Fruit fly (Drosophila melanogaster): Measurements from ENCODE around the gene CG33290.

CG33290 gene

dm6 chr3L:21533270-21533948 lies 8.8 kb upstream of the CG33290 start, which contains the start of gene Mkrn1 (continued):
- TF ChIP-seq CG13775 (GFP tag; optimal IDR thresholded peaks at IDR 0.05) (no peak), btn (GFP tag; optimal IDR thresholded peaks at IDR 0.05) (no peak), CG4854 (GFP tag; optimal IDR thresholded peaks at IDR 0.05) (no peak), pum (GFP tag; optimal IDR thresholded peaks at IDR 0.05) (no peak), CG1647 (GFP tag; optimal IDR thresholded peaks at IDR 0.05) (no peak), gem (tag; optimal IDR thresholded peaks at IDR 0.05) (no peak), az2 (GFP tag; optimal IDR thresholded peaks at IDR 0.05) (no peak), H2.0 (GFP tag; IDR thresholded peaks at IDR 0.05) (no peak), CG12659 (GFP tag; optimal IDR thresholded peaks at IDR 0.05) (peak; percentile 35), inv (GFP tag; IDR thresholded peaks at IDR 0.05; ENCODE audit: partially characterized antibody) (peak; percentile 58; the same call in 1 of the 2 replicates), CG6854 (GFP tag; optimal IDR thresholded peaks at IDR 0.05) (no peak), hbn (GFP tag; IDR thresholded peaks at IDR 0.05; ENCODE audit: partially characterized antibody) (0 out of 2 replicates have a peak, but pooled peaks have one; percentile 22), tna (GFP tag; IDR thresholded peaks at IDR 0.05; ENCODE audit: partially characterized antibody) (peak; percentile 94), gcm (GFP tag; optimal IDR thresholded peaks at IDR 0.05) (no peak), knrl (GFP tag; IDR thresholded peaks at IDR 0.05; ENCODE audit: partially characterized antibody) (peak; percentile 58; the same call in 2 of the 3 replicates), H15 (GFP tag; IDR thresholded peaks at IDR 0.05) (no peak), ci (GFP tag; IDR thresholded peaks at IDR 0.05) (no peak), CG10462 (GFP tag; optimal IDR thresholded peaks at IDR 0.05) (no peak), amos (GFP tag; IDR thresholded peaks at IDR 0.05; ENCODE audit: partially characterized antibody) (peak; percentile 54; the same call in 1 of the 2 replicates), lola (GFP tag; optimal IDR thresholded peaks at IDR 0.05) (no peak), kni (GFP tag; optimal IDR thresholded peaks at IDR 0.05) (no peak), PHDP (tag; optimal IDR thresholded peaks at IDR 0.05) (no peak), maf-S (GFP tag; optimal IDR thresholded peaks at IDR 0.05) (no peak), twi (tag; optimal IDR thresholded peaks at IDR 0.05) (no peak), ERR (GFP tag; optimal IDR thresholded peaks at IDR 0.05) (no peak), CG31224 (GFP tag; IDR thresholded peaks at IDR 0.05) (no peak), Ptx1 (GFP tag; IDR thresholded peaks at IDR 0.05) (no peak), tup (GFP tag; optimal IDR thresholded peaks at IDR 0.05) (no peak), toy (GFP tag; IDR thresholded peaks at IDR 0.05) (no peak), CG12744 (GFP tag; optimal IDR thresholded peaks at IDR 0.05) (no peak), zfh2 (GFP tag; optimal IDR thresholded peaks at IDR 0.05) (no peak), exex (tag; optimal IDR thresholded peaks at IDR 0.05) (no peak), wor (GFP tag; IDR thresholded peaks at IDR 0.05) (no peak), cwo (GFP tag; optimal IDR thresholded peaks at IDR 0.05) (no peak), bsh (GFP tag; optimal IDR thresholded peaks at IDR 0.05) (no peak), Dref (GFP tag; IDR thresholded peaks at IDR 0.05) (no peak), caup (GFP tag; optimal IDR thresholded peaks at IDR 0.05; ENCODE audit: severe bottlenecking) (no peak), CG12219 (GFP tag; optimal IDR thresholded peaks at IDR 0.05) (no peak), gsb-n (tag; optimal IDR thresholded peaks at IDR 0.05) (no peak), so (GFP tag; IDR thresholded peaks at IDR 0.05) (no peak), nom (GFP tag; optimal IDR thresholded peaks at IDR 0.05) (peak; percentile 41), croc (GFP tag; conservative IDR thresholded peaks at IDR 0.05) (no peak), sisA (GFP tag; IDR thresholded peaks at IDR 0.05) (no peak), CkIIα-i1 (GFP tag; IDR thresholded peaks at IDR 0.05) (no peak), pros (GFP tag; optimal IDR thresholded peaks at IDR 0.05) (no peak), CG4617 (GFP tag; optimal IDR thresholded peaks at IDR 0.05; ENCODE audit: borderline replicate concordance) (peak; percentile 96), Ets65A (GFP tag) (peak; percentile 34), Sox100B (GFP tag; optimal IDR thresholded peaks at IDR 0.05) (no peak), CG12104 (GFP tag; optimal IDR thresholded peaks at IDR 0.05) (no peak)

Measured in whole organism, embryonic.